Fruit fly (Drosophila melanogaster) ovary, adult (tissue): Measurements from ENCODE around the gene Cpr67B.
A peak's percentile ranks its signal among the peaks of the same experiment; 100 is the strongest.

Source experiments
- CG17801 ChIP-seq: fragments of 200-800 bp; optimal IDR thresholded peaks from 2 replicates; lab custom pipeline; 2019; ENCODE audit warnings: missing biosample characterization, mild to moderate bottlenecking, missing genetic modification characterization, moderate library complexity; ENCODE audit not compliant: partially characterized antibody

The Cpr67B gene

DNA sequence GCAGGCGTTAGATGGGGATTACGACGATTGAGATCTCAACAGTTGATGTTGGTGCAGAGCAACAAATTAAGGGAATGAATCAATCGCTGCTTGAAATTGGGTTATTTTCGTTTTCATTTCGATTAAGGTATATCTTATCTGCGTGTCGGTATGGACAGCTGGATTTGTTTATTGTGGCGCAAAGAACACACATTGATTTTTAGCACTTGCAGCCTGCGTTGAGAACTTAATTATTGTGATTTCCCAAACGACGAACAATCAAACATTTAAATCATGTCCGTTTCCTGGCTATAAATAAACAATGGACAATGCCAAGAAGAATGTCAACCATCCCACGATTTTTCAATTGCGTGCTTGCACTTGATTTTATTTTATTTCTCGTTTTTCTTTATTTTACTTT lies 6.6 kb upstream of the Cpr67B start:
- TF ChIP-seq CG17801 (GFP tag; lab: Kevin White, UChicago), result no peak

DNA sequence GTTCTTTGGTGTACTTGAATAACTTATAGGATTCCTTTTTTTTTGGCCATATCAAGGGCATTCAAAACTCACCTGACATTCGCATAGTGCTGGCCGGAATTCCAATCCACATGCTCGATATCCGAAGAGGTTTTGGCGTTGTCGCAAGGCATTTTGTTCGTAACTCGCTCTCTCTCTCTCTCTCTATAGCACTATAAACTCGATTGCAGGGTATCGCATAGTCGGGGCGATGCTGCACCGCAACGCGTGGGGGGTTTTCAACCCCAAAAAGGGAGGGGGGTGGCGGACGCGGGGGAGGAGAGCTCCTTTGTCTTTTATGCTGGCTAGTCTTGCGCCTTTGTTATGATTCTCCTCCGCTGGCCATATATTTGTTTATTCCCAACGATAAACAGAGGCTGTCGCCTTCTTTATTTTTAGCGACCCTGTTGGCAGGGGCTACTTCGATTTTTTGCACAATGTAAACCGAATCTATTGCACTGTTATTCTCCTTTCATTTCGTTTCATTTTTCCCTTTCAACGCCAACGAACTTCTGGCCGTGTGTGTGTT lies 6.1 kb upstream of the Cpr67B start:
- no peak for TF ChIP-seq CG17801 (GFP tag; lab: Kevin White, UChicago)

DNA sequence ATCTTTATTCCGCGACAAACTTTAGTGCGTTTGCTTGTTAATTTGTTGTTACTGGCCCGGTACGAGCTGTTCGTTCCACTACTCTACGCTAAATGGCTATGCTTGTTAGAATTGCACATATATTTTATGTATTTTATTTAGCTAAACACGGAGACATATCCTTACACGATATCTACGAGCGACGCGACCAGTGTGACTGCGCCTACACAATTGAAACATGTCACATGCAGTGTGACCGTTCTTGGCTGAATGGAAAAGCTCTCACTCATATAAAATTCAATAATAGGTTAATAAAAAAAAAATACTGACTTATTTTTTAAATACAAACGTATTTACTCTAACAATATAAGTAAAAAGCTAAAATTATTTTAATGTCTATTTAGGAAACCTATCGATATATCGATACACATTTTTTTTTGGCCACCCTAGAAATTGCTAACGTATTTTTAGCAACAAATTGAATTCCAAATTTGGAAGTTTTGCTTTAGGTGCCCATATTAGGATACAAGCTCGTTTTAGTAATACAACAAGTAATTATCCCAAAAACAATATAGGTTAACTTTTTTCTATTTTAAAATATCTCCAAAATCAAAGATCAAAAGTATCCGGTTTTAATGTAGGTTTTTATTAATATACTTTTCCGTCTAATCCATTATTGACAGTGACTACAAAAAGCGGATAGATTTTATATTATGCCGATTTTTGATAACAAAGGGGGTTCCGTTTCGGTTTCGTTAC lies 5.4 kb upstream of the Cpr67B start, which contains the start of gene CG4080:
CG4080 (minus strand) TSS at position 215 of the 738 bp plus-strand sequence.
- TF ChIP-seq CG17801 (GFP tag; lab: Kevin White, UChicago), result peak; percentile 68

DNA sequence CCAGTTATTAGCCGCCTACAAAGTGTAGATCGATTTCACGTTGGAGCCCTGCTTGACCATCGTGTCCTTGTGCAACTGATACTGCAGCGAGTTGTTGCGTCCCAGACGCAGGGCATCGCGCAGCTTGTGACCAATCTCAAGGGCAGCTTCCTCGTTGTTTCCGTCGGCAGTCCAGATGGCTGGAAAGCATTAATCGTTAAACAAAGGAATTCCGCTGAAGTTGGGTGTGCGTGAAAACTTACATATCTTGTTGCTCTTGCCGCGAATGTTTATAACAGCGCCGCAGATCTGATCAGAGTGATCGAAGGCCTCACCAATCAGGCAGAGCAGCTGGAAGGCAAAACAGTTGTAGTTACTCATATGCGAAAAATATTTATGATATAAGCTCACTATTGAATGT lies 4.7 kb upstream of the Cpr67B start:
- no peak for TF ChIP-seq CG17801 (GFP tag; lab: Kevin White, UChicago)

DNA sequence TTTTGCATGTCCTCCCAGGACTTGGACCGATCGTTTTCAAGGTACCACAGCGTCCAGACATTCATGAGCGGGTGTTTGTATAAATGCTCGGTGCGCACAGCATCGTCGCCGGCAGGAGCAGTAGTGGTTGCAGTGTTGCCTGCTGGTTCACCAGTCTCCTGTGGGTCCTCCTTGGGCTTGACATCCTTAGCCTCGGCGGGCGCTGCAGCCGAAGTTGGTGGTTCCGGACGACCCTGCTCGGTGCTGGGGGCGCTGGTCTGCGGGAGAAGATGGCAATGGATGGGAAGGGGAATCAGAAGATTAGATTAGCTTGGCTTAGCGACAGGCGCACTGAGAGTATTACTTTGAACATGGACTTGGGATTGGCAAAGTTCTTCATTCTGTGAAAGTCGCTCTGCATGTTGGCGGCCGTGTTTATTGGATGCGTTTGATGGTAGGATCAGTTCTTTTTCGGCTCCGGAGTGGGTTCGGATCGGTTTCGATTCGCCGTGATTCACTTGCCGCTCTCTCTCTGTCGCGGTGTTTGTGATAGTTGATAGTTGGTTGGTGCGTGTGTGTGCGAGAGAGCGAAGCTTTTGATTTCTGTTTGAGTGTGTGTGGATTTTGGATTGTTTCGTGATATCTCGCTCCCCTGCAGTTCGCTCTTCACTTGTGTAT lies 3.8 kb upstream of the Cpr67B start:
- no peak for TF ChIP-seq CG17801 (GFP tag; lab: Kevin White, UChicago)

DNA sequence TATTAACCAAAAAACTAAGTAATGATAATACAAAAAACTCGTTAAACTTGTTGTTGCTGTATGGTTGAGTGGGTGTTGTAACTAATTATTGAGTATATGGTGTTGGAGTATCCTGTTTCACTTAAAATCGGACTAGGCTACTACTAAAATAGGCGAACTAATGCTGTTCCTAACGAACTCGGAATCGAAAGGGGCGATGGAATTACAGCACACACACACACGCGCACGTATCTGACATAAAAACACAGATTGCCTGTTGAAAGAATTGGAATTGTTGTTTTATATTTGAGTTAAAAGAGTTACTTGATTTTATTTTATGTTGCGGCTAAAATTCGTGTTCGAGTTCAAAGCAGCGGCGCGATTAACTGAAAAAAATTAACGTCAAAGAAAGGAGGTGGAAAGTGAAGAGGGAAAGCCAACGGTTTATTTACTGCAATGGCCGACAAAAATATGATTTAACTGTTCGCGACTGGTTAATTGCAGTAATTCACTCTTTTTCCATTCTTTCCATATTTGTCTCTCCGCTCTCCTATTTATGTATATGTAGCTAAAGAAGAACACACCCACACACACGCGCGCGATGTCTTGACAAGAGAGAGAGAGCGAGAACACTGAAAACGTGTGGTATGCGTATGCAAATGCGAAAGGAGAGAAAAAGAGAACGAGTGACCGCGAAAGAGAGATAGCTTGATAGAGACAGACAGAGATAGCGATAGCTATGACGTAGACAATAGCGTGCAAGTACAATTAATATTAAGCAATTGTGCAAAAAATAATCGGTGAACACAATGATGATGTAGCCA lies 3.0 kb upstream of the Cpr67B start:
- TF ChIP-seq CG17801 (GFP tag; lab: Kevin White, UChicago), result no peak

DNA sequence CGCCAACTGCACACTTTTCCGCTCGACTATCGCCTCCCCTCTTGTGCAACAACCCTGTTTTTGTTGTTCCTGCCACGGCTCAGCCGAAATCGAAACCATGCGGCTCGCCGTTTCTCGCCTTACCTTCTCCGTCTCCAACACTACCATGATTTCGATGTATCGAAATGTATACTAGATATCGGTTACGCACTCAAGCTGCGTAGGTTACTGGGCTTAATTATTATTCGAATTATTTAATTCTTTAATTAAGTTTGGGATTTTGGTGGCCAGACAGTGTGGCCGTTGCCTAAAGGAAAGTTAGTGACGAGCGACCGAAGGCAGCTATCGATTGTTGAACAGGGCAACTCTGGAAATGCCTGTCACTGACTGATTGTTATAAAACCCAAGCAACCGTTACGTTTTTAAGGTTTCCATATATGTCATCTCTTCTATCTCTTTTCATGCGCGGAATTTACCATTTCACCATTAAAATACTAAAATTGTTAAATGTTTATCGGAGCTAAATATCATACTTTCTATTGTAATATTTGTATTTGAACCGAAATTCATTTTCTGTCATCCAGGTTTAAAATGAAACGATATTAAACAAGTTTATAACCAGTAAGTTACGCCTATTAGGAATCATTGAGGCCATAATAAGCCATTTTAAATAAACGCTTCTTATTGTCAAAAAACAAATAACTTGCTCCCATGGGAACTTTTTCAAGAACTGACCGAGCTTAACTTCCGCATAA lies 2.3 kb upstream of the Cpr67B start, which contains the start of gene eIF4E1:
eIF4E1 (minus strand) TSS at position 304 of the 734 bp plus-strand sequence.
- no peak for TF ChIP-seq CG17801 (GFP tag; lab: Kevin White, UChicago)

DNA sequence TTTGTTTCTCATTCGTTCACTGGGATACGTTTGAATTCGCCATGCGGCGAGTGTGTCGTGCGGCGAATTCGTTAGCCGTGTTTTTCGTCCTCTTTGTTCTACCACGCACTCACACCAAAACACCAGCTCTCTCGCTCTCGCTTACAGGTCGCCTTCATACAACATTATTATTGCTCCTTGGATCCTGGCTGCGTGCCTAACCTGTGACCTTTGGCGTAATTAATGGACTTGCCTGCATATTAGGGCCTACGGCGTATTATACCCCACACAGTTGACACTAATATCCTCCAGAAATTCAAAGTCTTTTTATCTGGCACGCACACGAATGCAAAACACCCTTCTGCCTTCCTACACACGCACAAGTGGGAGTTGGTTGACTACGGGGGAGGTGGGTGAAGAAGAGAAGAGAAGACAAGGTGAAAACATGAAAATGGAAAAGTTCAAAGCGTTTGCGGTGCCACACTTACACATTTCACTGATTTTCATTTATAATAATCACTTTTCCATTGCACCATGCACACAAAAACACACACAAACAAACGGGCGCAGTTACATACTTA lies 5.5 kb downstream of the Cpr67B start:
- TF ChIP-seq CG17801 (GFP tag; lab: Kevin White, UChicago), result no peak

DNA sequence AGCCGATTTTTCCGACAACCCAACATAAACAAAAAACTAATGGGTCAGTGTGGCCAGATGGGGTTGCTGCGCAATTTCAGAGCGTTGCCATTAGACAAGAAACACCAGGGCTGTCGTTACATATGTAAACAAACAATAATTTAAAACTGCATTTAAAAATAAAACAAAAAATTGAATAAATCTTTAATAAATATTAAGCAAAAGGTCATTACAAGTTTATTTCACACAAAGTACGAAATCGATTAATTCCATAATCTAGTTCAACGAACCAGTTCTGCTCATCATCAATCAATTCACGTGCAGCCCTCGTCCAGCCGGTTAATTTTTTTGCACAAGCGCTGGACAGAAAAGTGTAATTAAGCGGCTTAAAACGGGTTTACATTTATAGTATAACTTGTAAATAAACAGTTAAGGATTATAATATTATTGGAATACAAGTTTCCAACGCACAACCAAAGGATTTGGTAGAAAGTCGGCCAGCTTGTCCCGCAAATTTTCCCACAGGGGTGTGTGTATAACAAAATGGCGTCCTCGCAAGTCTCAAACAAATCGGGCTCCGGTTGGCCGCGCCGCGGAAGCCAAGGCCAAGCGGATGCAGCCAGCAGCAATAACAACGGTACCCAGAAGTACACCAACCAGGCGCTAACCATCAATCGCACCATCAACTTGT lies 6.3 kb downstream of the Cpr67B start, which contains the start of the genes CG4022 and Cpsf5:
CG4022 (minus strand) TSS at position 79 of the 670 bp plus-strand sequence.
Cpsf5 (plus strand) TSS at position 285 of the 670 bp plus-strand sequence.
- peak; percentile 81 for TF ChIP-seq CG17801 (GFP tag; lab: Kevin White, UChicago)

DNA sequence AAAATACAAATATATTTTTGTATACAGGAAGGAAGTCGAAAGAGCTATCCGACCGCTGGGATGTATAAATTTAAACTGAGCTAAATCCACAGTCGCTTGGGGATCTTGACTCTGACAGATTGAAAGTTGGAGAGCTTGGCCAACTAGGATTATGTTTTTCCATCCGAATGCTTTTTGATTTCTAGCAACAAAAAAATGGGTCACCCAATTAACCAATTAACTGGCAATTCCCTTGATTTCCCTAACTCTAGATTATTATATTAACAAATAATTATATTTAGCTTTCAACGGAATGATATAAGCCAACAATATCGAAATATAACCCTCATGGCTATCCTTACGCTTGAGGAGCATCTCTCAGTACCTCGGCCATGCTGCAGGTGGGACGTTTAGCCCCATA lies 12.7 kb downstream of the Cpr67B start, which contains the start of gene CG3982:
CG3982 (minus strand) TSS at position 101 of the 400 bp plus-strand sequence.
- no peak for TF ChIP-seq CG17801 (GFP tag; lab: Kevin White, UChicago)

DNA sequence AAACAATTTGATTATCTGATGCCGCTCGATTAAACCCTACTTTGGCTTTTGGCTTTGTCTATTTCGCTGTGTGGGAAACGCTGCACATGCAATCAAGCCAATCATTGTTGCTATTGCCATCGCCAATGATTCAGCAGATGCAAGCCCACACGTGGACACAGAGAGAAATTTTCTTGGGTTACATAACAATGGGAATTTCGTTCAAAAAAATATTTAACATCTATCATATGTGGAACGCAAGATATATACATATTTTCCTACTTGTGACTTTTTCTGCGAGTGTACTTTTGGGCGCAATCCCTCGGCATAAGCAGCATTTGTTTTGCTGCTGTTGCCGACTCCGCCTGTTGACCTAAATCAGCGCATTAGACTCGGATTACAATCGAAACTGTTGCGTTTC lies 14.7 kb downstream of the Cpr67B start:
- TF ChIP-seq CG17801 (GFP tag; lab: Kevin White, UChicago), result peak; percentile 38

DNA sequence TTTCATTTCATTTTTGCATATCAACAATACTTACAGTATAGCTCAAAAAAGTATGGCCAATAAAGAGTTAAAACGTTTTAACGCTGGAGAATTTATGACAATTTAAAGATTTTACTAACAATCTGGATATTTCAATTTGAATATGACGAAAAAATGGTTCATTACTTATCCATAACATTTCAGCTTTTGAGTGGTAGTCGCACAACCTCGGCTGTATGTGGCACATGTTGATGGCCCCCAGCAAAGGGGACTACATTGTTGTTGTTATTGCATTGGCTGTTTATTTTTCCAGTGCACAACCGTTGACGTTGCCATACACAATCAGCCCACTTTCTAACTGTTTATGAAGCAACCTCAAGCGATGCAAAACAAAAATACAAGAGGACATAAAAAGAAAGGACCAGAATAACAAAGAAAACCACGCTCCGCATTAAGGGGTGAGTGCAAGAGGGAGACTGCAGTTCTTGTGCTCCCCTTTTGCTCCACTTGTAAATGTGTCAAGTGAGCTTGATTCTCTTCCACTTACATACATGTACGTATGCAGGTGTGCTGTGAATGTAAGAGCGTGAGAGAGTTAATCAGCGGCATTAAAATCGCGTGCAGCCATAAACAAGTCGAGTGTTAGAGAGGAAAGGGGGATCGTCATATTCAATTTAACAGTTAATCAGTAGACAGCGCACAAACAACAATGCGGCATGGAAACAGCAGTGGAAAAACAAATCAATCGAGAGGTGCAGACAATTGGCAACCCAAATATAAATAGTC lies 15.6 kb downstream of the Cpr67B start:
- TF ChIP-seq CG17801 (GFP tag; lab: Kevin White, UChicago), result peak; percentile 98

DNA sequence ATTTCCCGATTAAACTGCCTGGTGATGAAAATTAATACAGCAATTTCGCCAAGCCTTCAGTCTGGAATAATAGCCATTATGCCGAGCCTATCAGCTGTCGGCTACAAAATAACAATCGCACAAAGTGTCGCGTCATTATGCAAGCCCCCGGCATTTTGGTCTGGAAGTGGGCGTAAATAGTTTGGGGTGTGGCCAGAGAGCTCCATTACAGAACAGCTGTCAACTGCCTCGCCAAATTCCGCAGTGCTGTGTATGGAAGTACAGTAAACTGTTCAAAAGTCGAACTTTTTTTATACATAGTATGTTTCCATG lies 16.2 kb downstream of the Cpr67B start:
- TF ChIP-seq CG17801 (GFP tag; lab: Kevin White, UChicago), result no peak
